Worm (Caenorhabditis elegans) whole organism, L4/young adult: Measurements from ENCODE around the gene F49E10.4.

Source experiments
- W03F9.2 ChIP-seq: fragments of 150-350 bp; optimal IDR thresholded peaks from 2 replicates; lab custom pipeline; 2014; ENCODE audit warnings: missing biosample characterization, missing genetic modification characterization
- dao-5 ChIP-seq: sonication (generic microtip); optimal IDR thresholded peaks from 2 replicates; lab custom pipeline; 2016; ENCODE audit warnings: missing genotype, missing genetic modification characterization, moderate library complexity, missing compliant biosample characterization
- him-1 ChIP-seq: sonication (generic microtip); optimal IDR thresholded peaks from 2 replicates; lab custom pipeline; 2016; ENCODE audit warnings: missing genotype, missing genetic modification reagents, missing genetic modification characterization, missing compliant biosample characterization

- TF ChIP-seq him-1 (tag; lab: Kevin White, UChicago) (no peak), W03F9.2 (tag; lab: Kevin White, UChicago) (no peak), dao-5 (tag; lab: Kevin White, UChicago) (no peak)
Observed at ce11 chrX:5837035-5837434, 38.6 kb upstream of the F49E10.4 start.
